Fruit fly (Drosophila melanogaster) whole organism, embryonic: ENCODE data around the gene CG15012.

Experiments
- Atf3 ChIP-seq: fragments of 200-800 bp; sonication (Bioruptor generic); optimal IDR thresholded peaks from 3 replicates; lab custom pipeline; 2016; ENCODE audit warnings: missing biosample characterization, missing genetic modification characterization
- CG10462 ChIP-seq: fragments of 200-800 bp; sonication (Bioruptor generic); optimal IDR thresholded peaks from 2 replicates; lab custom pipeline; 2016; ENCODE audit warnings: missing biosample characterization, missing genetic modification characterization
- CG10543 ChIP-seq: fragments of 200-800 bp; sonication (Bioruptor generic); optimal IDR thresholded peaks from 3 replicates; lab custom pipeline; 2017; ENCODE audit warnings: missing biosample characterization, mild to moderate bottlenecking, missing genetic modification characterization, moderate library complexity
- CG11398 ChIP-seq: fragments of 200-800 bp; sonication (Bioruptor generic); optimal IDR thresholded peaks from 2 replicates; lab custom pipeline; 2016; ENCODE audit warnings: missing biosample characterization, missing genetic modification characterization
- CG12219 ChIP-seq: fragments of 200-800 bp; sonication (Bioruptor generic); optimal IDR thresholded peaks from 3 replicates; lab custom pipeline; 2018; ENCODE audit warnings: missing biosample characterization, mild to moderate bottlenecking, missing genetic modification characterization
- CG14014 ChIP-seq: fragments of 200-800 bp; sonication (Bioruptor generic); IDR thresholded peaks from 2 replicates; pipeline ENCODE4 v1.3.6; 2022; ENCODE audit warnings: missing biosample characterization, missing genetic modification characterization
- CG14710 ChIP-seq: fragments of 200-800 bp; sonication (Bioruptor generic); optimal IDR thresholded peaks from 3 replicates; lab custom pipeline; 2019; ENCODE audit warnings: missing biosample characterization, mild to moderate bottlenecking, missing genetic modification characterization, moderate library complexity
- CG15011 ChIP-seq: fragments of 200-800 bp; sonication (Bioruptor generic); optimal IDR thresholded peaks from 3 replicates; lab custom pipeline; 2018; ENCODE audit warnings: missing biosample characterization, mild to moderate bottlenecking, missing genetic modification characterization
- CG15696 ChIP-seq: fragments of 200-800 bp; sonication (Bioruptor generic); optimal IDR thresholded peaks from 2 replicates; lab custom pipeline; 2019; ENCODE audit warnings: missing biosample characterization, mild to moderate bottlenecking, missing genetic modification characterization, moderate library complexity
- CG17359 ChIP-seq: fragments of 200-800 bp; sonication (Bioruptor generic); optimal IDR thresholded peaks from 3 replicates; lab custom pipeline; 2018; ENCODE audit warnings: missing biosample characterization, mild to moderate bottlenecking, missing genetic modification characterization, moderate library complexity
- CG17361 ChIP-seq: fragments of 200-800 bp; sonication (Bioruptor generic); IDR thresholded peaks from 3 replicates; pipeline ENCODE4 v1.3.6; 2022; ENCODE audit warnings: missing biosample characterization, missing genetic modification characterization
- CG18011 ChIP-seq: fragments of 200-800 bp; sonication (Bioruptor generic); optimal IDR thresholded peaks from 2 replicates; lab custom pipeline; 2017; ENCODE audit warnings: missing biosample characterization, missing genetic modification characterization, mild to moderate bottlenecking, moderate library complexity, missing genotype
- CG18476 ChIP-seq: fragments of 200-800 bp; sonication (Bioruptor generic); optimal IDR thresholded peaks from 2 replicates; lab custom pipeline; 2016; ENCODE audit warnings: missing biosample characterization, mild to moderate bottlenecking, missing genetic modification characterization
- CG18619 ChIP-seq: fragments of 200-800 bp; sonication (Bioruptor generic); optimal IDR thresholded peaks from 3 replicates; lab custom pipeline; 2017; ENCODE audit warnings: missing biosample characterization, mild to moderate bottlenecking, missing genetic modification characterization
- CG3065 ChIP-seq: fragments of 200-800 bp; sonication (Bioruptor generic); optimal IDR thresholded peaks from 2 replicates; lab custom pipeline; 2016; ENCODE audit warnings: missing biosample characterization, missing genetic modification characterization
- CG3726 ChIP-seq: fragments of 200-800 bp; sonication (Bioruptor generic); IDR thresholded peaks from 3 replicates; pipeline ENCODE4, ENCODE4 v1.3.6; 2022; ENCODE audit warnings: missing biosample characterization, missing genetic modification characterization
- CG3838 ChIP-seq: fragments of 200-800 bp; sonication (Bioruptor generic); optimal IDR thresholded peaks from 3 replicates; lab custom pipeline; 2016; ENCODE audit warnings: missing biosample characterization, missing genetic modification characterization
- CG4328 ChIP-seq: fragments of 200-800 bp; sonication (Bioruptor generic); optimal IDR thresholded peaks from 3 replicates; lab custom pipeline; 2017; ENCODE audit warnings: missing biosample characterization, missing genetic modification reagents, missing genetic modification characterization
- CG4617 ChIP-seq: fragments of 200-800 bp; sonication (Bioruptor generic); optimal IDR thresholded peaks from 3 replicates; lab custom pipeline; 2016; ENCODE audit warnings: missing biosample characterization, missing genetic modification characterization, borderline replicate concordance
- CG6175 ChIP-seq: fragments of 200-800 bp; sonication (Bioruptor generic); IDR thresholded peaks from 3 replicates; pipeline ENCODE4 v1.3.6; 2022; ENCODE audit warnings: missing biosample characterization, missing genetic modification characterization
- CG6272 ChIP-seq: fragments of 200-800 bp; sonication (Bioruptor generic); IDR thresholded peaks from 2 replicates; pipeline ENCODE4 v1.3.6; 2022; ENCODE audit warnings: missing biosample characterization, missing genetic modification characterization
- E2f1 ChIP-seq: fragments of 200-800 bp; sonication (Bioruptor generic); IDR thresholded peaks from 2 replicates; pipeline ENCODE4 v1.3.6; 2022; ENCODE audit warnings: missing biosample characterization, missing genetic modification characterization
- Eip74EF ChIP-seq, 2 experiments: fragments of 200-800 bp in 1 of 2; fragments of >200 bp in 1 of 2; sonication (Bioruptor generic) in 1 of 2; optimal IDR thresholded peaks; 2 replicates each; lab custom pipeline; 2017 to 2019; ENCODE audit warnings: missing biosample characterization in 2 of 2, missing genetic modification characterization in 2 of 2, mild to moderate bottlenecking in 1 of 2, moderate library complexity in 1 of 2
- Fer2 ChIP-seq: fragments of 200-800 bp; sonication (Bioruptor generic); optimal IDR thresholded peaks from 2 replicates; lab custom pipeline; 2018; ENCODE audit warnings: missing biosample characterization, mild to moderate bottlenecking, missing genetic modification characterization, moderate library complexity
- HmgD ChIP-seq: fragments of 200-800 bp; sonication (Bioruptor generic); optimal IDR thresholded peaks from 3 replicates; lab custom pipeline; 2016; ENCODE audit warnings: missing biosample characterization, missing genetic modification characterization
- HmgZ ChIP-seq: fragments of 200-800 bp; sonication (Bioruptor generic); optimal IDR thresholded peaks from 2 replicates; lab custom pipeline; 2018; ENCODE audit warnings: missing biosample characterization, mild to moderate bottlenecking, missing genetic modification characterization
- Hsf ChIP-seq: fragments of 200-800 bp; sonication (Bioruptor generic); optimal IDR thresholded peaks from 3 replicates; lab custom pipeline; 2016; ENCODE audit warnings: missing biosample characterization, missing genetic modification characterization
- Lpt ChIP-seq: fragments of >200 bp; optimal IDR thresholded peaks from 2 replicates; lab custom pipeline; 2018; ENCODE audit warnings: missing biosample characterization, missing genetic modification characterization
- MBD-R2 ChIP-seq: fragments of 200-800 bp; sonication (Bioruptor generic); IDR thresholded peaks from 2 replicates; pipeline ENCODE4 v1.3.6; 2022; ENCODE audit warnings: missing biosample characterization, missing genetic modification characterization
- Max ChIP-seq: fragments of 200-800 bp; sonication (Bioruptor generic); optimal IDR thresholded peaks from 2 replicates; lab custom pipeline; 2016; ENCODE audit warnings: missing biosample characterization, mild to moderate bottlenecking, missing genetic modification characterization
- Nf-YC ChIP-seq: fragments of 200-800 bp; optimal IDR thresholded peaks from 3 replicates; lab custom pipeline; 2019; ENCODE audit warnings: missing biosample characterization, mild to moderate bottlenecking, missing genetic modification characterization, moderate library complexity
- PHDP ChIP-seq: fragments of 200-800 bp; sonication (Bioruptor generic); optimal IDR thresholded peaks from 3 replicates; lab custom pipeline; 2018; ENCODE audit warnings: missing biosample characterization, mild to moderate bottlenecking, missing genetic modification characterization, moderate library complexity
- Six4 ChIP-seq: fragments of 200-800 bp; sonication (Bioruptor generic); optimal IDR thresholded peaks from 2 replicates; lab custom pipeline; 2016; ENCODE audit warnings: missing biosample characterization, missing genetic modification characterization
- Usf ChIP-seq: fragments of 200-800 bp; sonication (Bioruptor generic); optimal IDR thresholded peaks from 2 replicates; lab custom pipeline; 2017; ENCODE audit warnings: missing genotype, missing biosample characterization, missing genetic modification characterization
- Xbp1 ChIP-seq: fragments of 200-800 bp; sonication (Bioruptor generic); optimal IDR thresholded peaks from 3 replicates; lab custom pipeline; 2016; ENCODE audit warnings: missing biosample characterization, mild to moderate bottlenecking, missing genetic modification characterization
- Xrp1 ChIP-seq: fragments of 200-800 bp; sonication (Bioruptor generic); IDR thresholded peaks from 2 replicates; pipeline ENCODE4 v1.3.6; 2022; ENCODE audit warnings: missing biosample characterization, missing genetic modification characterization
- br ChIP-seq: fragments of >200 bp; optimal IDR thresholded peaks from 2 replicates; lab custom pipeline; 2017
- chn ChIP-seq: fragments of 200-800 bp; sonication (Bioruptor generic); optimal IDR thresholded peaks from 2 replicates; lab custom pipeline; 2016; ENCODE audit warnings: missing biosample characterization, missing genetic modification characterization
- crc ChIP-seq: fragments of 200-800 bp; sonication (Bioruptor generic); optimal IDR thresholded peaks from 2 replicates; lab custom pipeline; 2016; ENCODE audit warnings: missing biosample characterization, missing genetic modification characterization
- eyg ChIP-seq: fragments of 200-800 bp; sonication (Bioruptor generic); optimal IDR thresholded peaks from 3 replicates; lab custom pipeline; 2016; ENCODE audit warnings: missing biosample characterization, missing genetic modification characterization
- fd64A ChIP-seq: fragments of 200-800 bp; sonication (Bioruptor generic); optimal IDR thresholded peaks from 3 replicates; lab custom pipeline; 2018; ENCODE audit warnings: missing biosample characterization, mild to moderate bottlenecking, missing genetic modification characterization
- gro ChIP-seq: fragments of 200-800 bp; sonication (Bioruptor generic); optimal IDR thresholded peaks from 2 replicates; lab custom pipeline; 2016; ENCODE audit warnings: missing biosample characterization, missing genetic modification characterization
- gsb ChIP-seq: fragments of 200-800 bp; sonication (Bioruptor generic); IDR thresholded peaks from 2 replicates; pipeline ENCODE4 v1.3.6; 2022; ENCODE audit warnings: missing biosample characterization, missing genetic modification characterization
- lmd ChIP-seq: fragments of 200-800 bp; sonication (Bioruptor generic); IDR thresholded peaks from 2 replicates; pipeline ENCODE4 v1.3.6; 2022; ENCODE audit warnings: missing biosample characterization, missing genetic modification characterization
- lola ChIP-seq, 3 experiments: fragments of >200 bp in 2 of 3; fragments of 200-800 bp in 1 of 3; sonication (Bioruptor generic) in 1 of 3; optimal IDR thresholded peaks; 2 replicates each; lab custom pipeline; 2017 to 2019; ENCODE audit warnings: missing biosample characterization in 3 of 3, missing genetic modification characterization in 3 of 3, mild to moderate bottlenecking in 1 of 3, moderate library complexity in 1 of 3
- mirr ChIP-seq: fragments of 200-800 bp; sonication (Bioruptor generic); optimal IDR thresholded peaks from 3 replicates; lab custom pipeline; 2018; ENCODE audit warnings: missing biosample characterization, mild to moderate bottlenecking, missing genetic modification characterization
- mld ChIP-seq: fragments of 200-800 bp; sonication (Bioruptor generic); IDR thresholded peaks from 3 replicates; pipeline ENCODE4 v1.3.6; 2022; ENCODE audit warnings: missing biosample characterization, missing genetic modification characterization; ENCODE audit not compliant: partially characterized antibody
- org-1 ChIP-seq: fragments of 200-800 bp; sonication (Bioruptor generic); optimal IDR thresholded peaks from 2 replicates; lab custom pipeline; 2017; ENCODE audit warnings: missing biosample characterization, missing genetic modification characterization
- run ChIP-seq: fragments of 200-800 bp; sonication (Bioruptor generic); optimal IDR thresholded peaks from 3 replicates; lab custom pipeline; 2018; ENCODE audit warnings: missing biosample characterization, mild to moderate bottlenecking, missing genetic modification characterization
- stwl ChIP-seq: fragments of 200-800 bp; sonication (Bioruptor generic); optimal IDR thresholded peaks from 3 replicates; lab custom pipeline; 2018; ENCODE audit warnings: missing biosample characterization, mild to moderate bottlenecking, missing genetic modification characterization, moderate library complexity
- tll ChIP-seq, 2 experiments: fragments of 200-800 bp in 1 of 2; fragments of >200 bp in 1 of 2; sonication (Bioruptor generic) in 1 of 2; optimal IDR thresholded peaks; 2 replicates each; lab custom pipeline; 2017 to 2019; ENCODE audit warnings: missing biosample characterization in 2 of 2, missing genetic modification characterization in 2 of 2, mild to moderate bottlenecking in 1 of 2, moderate library complexity in 1 of 2

CG15012 gene

dm6 chr3L:4292120-4292697 is at the start of gene CG15012, which contains the start of gene Fdx2 (continued):
- no peak for TF ChIP-seq CG18476
- TF ChIP-seq CG6175 (GFP tag; lab: Robert Waterston, UW), result no peak
- no peak for TF ChIP-seq CG18619 (GFP tag; lab: Kevin White, UChicago)
- no peak for TF ChIP-seq Lpt (GFP tag; lab: Kevin White, UChicago)
- no peak for TF ChIP-seq br (lab: Kevin White, UChicago)
- no peak for TF ChIP-seq CG12219
- peak; percentile 13 for TF ChIP-seq PHDP (tag; lab: Kevin White, UChicago)
- peak in 1 of 2 experiments; percentile 3 for TF ChIP-seq Eip74EF (GFP tag; optimal IDR thresholded peaks at IDR 0.05; lab: Kevin White, UChicago)
- TF ChIP-seq E2f1 (GFP tag; lab: Robert Waterston, UW), result no peak
- peak; percentile 17 for TF ChIP-seq HmgD
- TF ChIP-seq CG10462 (GFP tag; lab: Kevin White, UChicago), result no peak
- TF ChIP-seq crc (GFP tag; lab: Kevin White, UChicago), result no peak
- TF ChIP-seq Hsf (GFP tag; lab: Kevin White, UChicago), result peak; percentile 34
- no peak for TF ChIP-seq chn (GFP tag; lab: Kevin White, UChicago)
- TF ChIP-seq CG14014 (GFP tag; lab: Robert Waterston, UW), result no peak
- TF ChIP-seq Six4, result no peak
- no peak for TF ChIP-seq run (tag; lab: Kevin White, UChicago)
- no peak for TF ChIP-seq CG10543 (GFP tag; lab: Kevin White, UChicago)
- peak; percentile 46 for TF ChIP-seq gro (GFP tag; lab: Kevin White, UChicago)
- TF ChIP-seq Xbp1 (GFP tag; lab: Kevin White, UChicago), result peak; percentile 42
- TF ChIP-seq CG4328 (GFP tag; lab: Kevin White, UChicago), result no peak
- TF ChIP-seq lola (GFP tag; optimal IDR thresholded peaks at IDR 0.05; lab: Kevin White, UChicago), result peak in 1 of 3 experiments; percentile 31
- TF ChIP-seq CG18011, result no peak
- TF ChIP-seq gsb (GFP tag; lab: Robert Waterston, UW), result no peak
- TF ChIP-seq Xrp1 (GFP tag; lab: Robert Waterston, UW), result no peak
- no peak for TF ChIP-seq fd64A (GFP tag; lab: Kevin White, UChicago)
- no peak for TF ChIP-seq mirr (GFP tag; lab: Kevin White, UChicago)
- TF ChIP-seq CG6272 (GFP tag; lab: Robert Waterston, UW), result no peak
- TF ChIP-seq mld (GFP tag; lab: Robert Waterston, UW), result no peak
- TF ChIP-seq org-1 (GFP tag; lab: Kevin White, UChicago), result no peak
- TF ChIP-seq HmgZ (tag; lab: Kevin White, UChicago), result peak; percentile 73
- no peak for TF ChIP-seq Atf3 (GFP tag; lab: Kevin White, UChicago)
- no peak for TF ChIP-seq CG3726 (GFP tag; lab: Robert Waterston, UW)
- TF ChIP-seq CG17361, result peak; percentile 54; the same call in 2 of the 3 replicates
- TF ChIP-seq CG15011 (GFP tag; lab: Kevin White, UChicago), result no peak
- no peak for TF ChIP-seq CG3838
- TF ChIP-seq CG15696 (tag; lab: Kevin White, UChicago), result peak; percentile 21
- TF ChIP-seq CG17359 (tag; lab: Kevin White, UChicago), result no peak
- TF ChIP-seq CG3065, result no peak
- TF ChIP-seq CG4617 (GFP tag; lab: Kevin White, UChicago), result peak; percentile 96
- TF ChIP-seq CG11398 (GFP tag; lab: Kevin White, UChicago), result no peak
- peak; percentile 92 for TF ChIP-seq MBD-R2 (GFP tag; lab: Robert Waterston, UW)
- TF ChIP-seq lmd (GFP tag; lab: Robert Waterston, UW), result no peak
- TF ChIP-seq Max, result no peak
- no peak for TF ChIP-seq Usf (GFP tag; lab: Kevin White, UChicago)
- TF ChIP-seq stwl (tag; lab: Kevin White, UChicago), result peak; percentile 97
- peak; percentile 12 to 15 for TF ChIP-seq tll (GFP tag; optimal IDR thresholded peaks at IDR 0.05; lab: Kevin White, UChicago)
- peak; percentile 19 for TF ChIP-seq Nf-YC (tag; lab: Kevin White, UChicago)
- peak; percentile 91 for TF ChIP-seq CG14710 (tag; lab: Kevin White, UChicago)
- peak; percentile 9 for TF ChIP-seq eyg (GFP tag; lab: Kevin White, UChicago)
- no peak for TF ChIP-seq Fer2 (tag; lab: Kevin White, UChicago)
